Fruit fly (Drosophila melanogaster) whole organism, wandering third instar larva: ENCODE data around the gene CG11999.
A peak's percentile ranks its signal among the peaks of the same experiment; 100 is the strongest.

Experiments
- Hnf4 ChIP-seq: fragments of 200-800 bp; sonication (Bioruptor generic); optimal IDR thresholded peaks from 2 replicates; lab custom pipeline; 2016; ENCODE audit warnings: missing biosample characterization, mild to moderate bottlenecking, missing genetic modification characterization
- Hr83 ChIP-seq: fragments of 200-300 bp; sonication (Bioruptor generic); optimal IDR thresholded peaks from 2 replicates; lab custom pipeline; 2016; ENCODE audit warnings: missing biosample characterization, mild to moderate bottlenecking, missing genetic modification characterization, moderate library complexity; ENCODE audit not compliant: poor library complexity, severe bottlenecking
- Myc ChIP-seq: fragments of >200 bp; optimal IDR thresholded peaks from 2 replicates; lab custom pipeline; 2017
- Vsx2 ChIP-seq: fragments of 200-300, 225-300 bp; sonication (Bioruptor generic); optimal IDR thresholded peaks from 2 replicates; lab custom pipeline; 2018; ENCODE audit warnings: missing biosample characterization, missing genetic modification characterization; ENCODE audit not compliant: partially characterized antibody
- br ChIP-seq: fragments of 200-800 bp; sonication (Bioruptor generic); optimal IDR thresholded peaks from 2 replicates; lab custom pipeline; 2016; ENCODE audit warnings: missing biosample characterization, missing genetic modification characterization
- dl ChIP-seq, 2 experiments: fragments of 175-275, 200-275 bp in 1 of 2; fragments of 200-275 bp in 1 of 2; sonication (Bioruptor generic); optimal IDR thresholded peaks; lab custom pipeline; 2018; ENCODE audit warnings: mild to moderate bottlenecking in 2 of 2, missing biosample characterization in 2 of 2, missing genetic modification characterization in 2 of 2, moderate library complexity in 2 of 2; ENCODE audit not compliant: partially characterized antibody in 2 of 2, insufficient read depth in 1 of 2
- dsf ChIP-seq: sonication (Bioruptor generic); optimal IDR thresholded peaks from 2 replicates; lab custom pipeline; 2016; ENCODE audit warnings: missing biosample characterization, missing genetic modification characterization, borderline replicate concordance
- lola ChIP-seq: fragments of >200 bp; optimal IDR thresholded peaks from 2 replicates; lab custom pipeline; 2017; ENCODE audit warnings: missing biosample characterization, missing genetic modification characterization
- pan ChIP-seq: fragments of >200 bp; optimal IDR thresholded peaks from 2 replicates; lab custom pipeline; 2017
- psq ChIP-seq: fragments of 200-800 bp; sonication (Bioruptor generic); optimal IDR thresholded peaks from 3 replicates; lab custom pipeline; 2017; ENCODE audit warnings: missing biosample characterization, mild to moderate bottlenecking, missing genetic modification characterization, moderate library complexity
- rgr ChIP-seq: fragments of 200-800 bp; sonication (Bioruptor generic); optimal IDR thresholded peaks from 3 replicates; lab custom pipeline; 2016; ENCODE audit warnings: missing biosample characterization, mild to moderate bottlenecking, missing genetic modification characterization
- sage ChIP-seq: fragments of 200-800 bp; sonication (Bioruptor generic); optimal IDR thresholded peaks from 2 replicates; lab custom pipeline; 2016; ENCODE audit warnings: missing biosample characterization, mild to moderate bottlenecking, missing genetic modification characterization

DNA sequence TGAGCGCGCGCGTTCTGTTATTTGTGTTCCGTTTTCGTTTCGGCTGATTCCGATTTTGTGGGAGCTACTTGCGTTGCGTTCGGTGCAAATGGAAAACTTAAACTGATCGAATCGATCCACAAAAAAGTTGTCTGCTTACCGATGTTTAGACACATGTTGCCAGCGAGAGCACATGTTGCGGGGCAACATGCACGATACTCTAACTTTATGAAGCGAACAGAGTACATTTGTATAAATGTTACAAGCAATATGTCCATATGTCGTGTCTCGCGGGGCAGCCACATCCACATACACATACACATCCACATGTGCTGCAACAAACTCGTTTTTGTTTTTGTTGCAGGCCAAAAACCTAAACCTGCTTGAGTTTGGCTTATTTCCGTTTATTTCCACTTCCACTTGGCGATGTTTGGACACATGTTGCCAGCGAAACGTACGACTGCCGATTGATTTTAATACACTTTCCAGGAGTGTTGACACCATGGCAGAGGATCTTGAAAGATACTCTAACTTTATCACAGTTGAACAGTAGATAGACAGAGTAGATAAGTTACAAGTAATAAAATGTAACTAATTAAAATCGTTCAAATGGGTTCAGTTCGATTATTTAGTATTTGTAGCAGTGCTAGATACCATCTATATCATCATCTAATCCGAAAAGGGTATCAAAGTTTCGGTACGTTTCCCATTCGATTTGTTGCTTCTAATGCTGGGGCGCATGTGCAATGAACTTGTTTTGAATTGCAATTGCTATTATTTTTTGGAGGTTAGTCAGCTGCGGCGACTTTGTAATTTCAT lies 30.6 kb downstream of the CG11999 start:
- TF ChIP-seq br (no peak), sage (GFP tag; lab: Kevin White, UChicago) (no peak), lola (GFP tag; lab: Kevin White, UChicago) (no peak), Myc (lab: Kevin White, UChicago) (no peak), rgr (GFP tag; lab: Kevin White, UChicago) (peak; percentile 23), psq (peak; percentile 33), Vsx2 (GFP tag; lab: Kevin White, UChicago) (peak; percentile 45), Hnf4 (GFP tag; lab: Kevin White, UChicago) (no peak), Hr83 (GFP tag; lab: Kevin White, UChicago) (no peak), dl (GFP tag; optimal IDR thresholded peaks at IDR 0.05; lab: Kevin White, UChicago; ENCODE audit: insufficient read depth in 1 of 2, partially characterized antibody in 2 of 2) (peak; percentile 3 to 11), dsf (GFP tag; lab: Kevin White, UChicago) (no peak), pan (no peak)
